Fruit fly (Drosophila melanogaster): ENCODE measurements around the gene lmgA.

Gene lmgA

dm6 chr2L:8528318-8528717, at the start of gene lmgA, which contains the start of gene lmgB:
Gene lmgA, minus strand, starts transcription at chr2L:8528618.
Gene lmgB, minus strand, starts transcription at chr2L:8528618.
- peak; percentile 36 for TF ChIP-seq CG3032 (tag; optimal IDR thresholded peaks at IDR 0.05)
- TF ChIP-seq eg (GFP tag; IDR thresholded peaks at IDR 0.05) = no peak
- TF ChIP-seq fkh (GFP tag; optimal IDR thresholded peaks at IDR 0.05) = no peak
- TF ChIP-seq Sox102F (GFP tag; optimal IDR thresholded peaks at IDR 0.05) = no peak
- TF ChIP-seq CG10669 (GFP tag; optimal IDR thresholded peaks at IDR 0.05) = no peak
- no peak for TF ChIP-seq CG4318 (GFP tag; optimal IDR thresholded peaks at IDR 0.05)
- TF ChIP-seq CG6163 (GFP tag; IDR thresholded peaks at IDR 0.05) = no peak
- TF ChIP-seq CG1621 (tag; optimal IDR thresholded peaks at IDR 0.05) = peak; percentile 20
- TF ChIP-seq dac (GFP tag; optimal IDR thresholded peaks at IDR 0.05) = no peak
- no peak for TF ChIP-seq pdm3 (GFP tag; optimal IDR thresholded peaks at IDR 0.05)
- 0 out of 2 replicates have a peak, but pooled peaks have one; percentile 18 for TF ChIP-seq CG15336 (GFP tag; IDR thresholded peaks at IDR 0.05)
- TF ChIP-seq Smox (GFP tag; optimal IDR thresholded peaks at IDR 0.05) = no peak
- TF ChIP-seq Sox14 (GFP tag; optimal IDR thresholded peaks at IDR 0.05) = no peak
- TF ChIP-seq Eip75B (GFP tag; optimal IDR thresholded peaks at IDR 0.05) = peak; percentile 74
- peak; percentile 18 for TF ChIP-seq achi (GFP tag; optimal IDR thresholded peaks at IDR 0.05)
- no peak for TF ChIP-seq spab (GFP tag; optimal IDR thresholded peaks at IDR 0.05)
- no peak for TF ChIP-seq fd85E (GFP tag; optimal IDR thresholded peaks at IDR 0.05)
- TF ChIP-seq cyc (GFP tag; optimal IDR thresholded peaks at IDR 0.05) = no peak
- TF ChIP-seq CG11902 (GFP tag; optimal IDR thresholded peaks at IDR 0.05) = no peak
- TF ChIP-seq CG3919 (GFP tag; optimal IDR thresholded peaks at IDR 0.05) = no peak
- peak; percentile 3 for TF ChIP-seq Hr39 (GFP tag; optimal IDR thresholded peaks at IDR 0.05)
- no peak for TF ChIP-seq vri (GFP tag; optimal IDR thresholded peaks at IDR 0.05)
- no peak for TF ChIP-seq topi (GFP tag; optimal IDR thresholded peaks at IDR 0.05)
- peak; percentile 20 for TF ChIP-seq CG31627 (GFP tag; optimal IDR thresholded peaks at IDR 0.05)
- peak; percentile 37 for TF ChIP-seq Hr4 (GFP tag; optimal IDR thresholded peaks at IDR 0.05)
- no peak for TF ChIP-seq CG8119 (GFP tag; IDR thresholded peaks at IDR 0.05)
- TF ChIP-seq Ets96B (tag; optimal IDR thresholded peaks at IDR 0.05) = peak; percentile 5
- no peak for TF ChIP-seq CG7368 (GFP tag; optimal IDR thresholded peaks at IDR 0.05)
- no peak for TF ChIP-seq Ets21C (GFP tag; optimal IDR thresholded peaks at IDR 0.05)
- no peak for TF ChIP-seq fd59A (GFP tag; optimal IDR thresholded peaks at IDR 0.05)
- TF ChIP-seq CG16779 (tag; optimal IDR thresholded peaks at IDR 0.05) = no peak
- no peak for TF ChIP-seq lz (GFP tag; optimal IDR thresholded peaks at IDR 0.05)
- no peak for TF ChIP-seq CG8319 (GFP tag; optimal IDR thresholded peaks at IDR 0.05)
- peak; percentile 39 for TF ChIP-seq acj6 (GFP tag; optimal IDR thresholded peaks at IDR 0.05)
- TF ChIP-seq CG11294 (GFP tag; IDR thresholded peaks at IDR 0.05) = no peak
- peak; percentile 39 for TF ChIP-seq esn (GFP tag; optimal IDR thresholded peaks at IDR 0.05)
- TF ChIP-seq CG6792 (GFP tag; optimal IDR thresholded peaks at IDR 0.05) = no peak
- no peak for TF ChIP-seq CG32006 (GFP tag; optimal IDR thresholded peaks at IDR 0.05)
- TF ChIP-seq svp (GFP tag) = no peak
- peak; percentile 66 for TF ChIP-seq Eip78C (GFP tag)
- TF ChIP-seq OdsH (GFP tag; optimal IDR thresholded peaks at IDR 0.05) = peak; percentile 32
- no peak for TF ChIP-seq Blimp-1 (GFP tag; optimal IDR thresholded peaks at IDR 0.05)
- no peak for TF ChIP-seq ss (GFP tag; optimal IDR thresholded peaks at IDR 0.05)
- peak; percentile 58 for TF ChIP-seq CG10631 (GFP tag; optimal IDR thresholded peaks at IDR 0.05)
- no peak for TF ChIP-seq Gug (GFP tag; IDR thresholded peaks at IDR 0.05)
- no peak for TF ChIP-seq Eip93F (GFP tag; optimal IDR thresholded peaks at IDR 0.05)
- no peak for TF ChIP-seq Met (GFP tag; optimal IDR thresholded peaks at IDR 0.05)
- TF ChIP-seq dsx (GFP tag; optimal IDR thresholded peaks at IDR 0.05; ENCODE audit: poor library complexity, severe bottlenecking) = no peak
- TF ChIP-seq CG34406 (GFP tag; optimal IDR thresholded peaks at IDR 0.05) = no peak
- TF ChIP-seq CG6854 (GFP tag; optimal IDR thresholded peaks at IDR 0.05) = no peak
- no peak for TF ChIP-seq salr (GFP tag; optimal IDR thresholded peaks at IDR 0.05)
- TF ChIP-seq Hr38 (GFP tag; optimal IDR thresholded peaks at IDR 0.05) = no peak

All from whole organism, prepupa.